Worm (Caenorhabditis elegans) whole organism, early embryonic: ENCODE results near the gene syf-3.

ENCODE experiments used
- ama-1 ChIP-seq: fragments of 150-350 bp; optimal IDR thresholded peaks from 2 replicates; lab custom pipeline; 2014
- ets-7 ChIP-seq: sonication (generic microtip); optimal IDR thresholded peaks from 2 replicates; lab custom pipeline; 2016; ENCODE audit warnings: missing genotype, missing genetic modification characterization, missing compliant biosample characterization
- flt-1 ChIP-seq: fragments of 200-800 bp; sonication (Bioruptor generic); IDR thresholded peaks from 2 replicates; pipeline ENCODE4 v1.3.6; 2022; ENCODE audit warnings: missing genetic modification characterization, missing compliant biosample characterization
- hmg-4 ChIP-seq: fragments of 200-800 bp; sonication (Bioruptor generic); optimal IDR thresholded peaks from 2 replicates; lab custom pipeline; 2018; ENCODE audit warnings: mild to moderate bottlenecking, missing genetic modification characterization, missing compliant biosample characterization
- scrt-1 ChIP-seq: fragments of 200-800 bp; sonication (Bioruptor generic); IDR thresholded peaks from 2 replicates; pipeline ENCODE4 v1.3.6; 2022; ENCODE audit warnings: missing genetic modification characterization, missing compliant biosample characterization
- tbx-37 ChIP-seq: fragments of 200-800 bp; sonication (Bioruptor generic); conservative IDR thresholded peaks from 2 replicates; pipeline ENCODE4 v1.3.6; 2022; ENCODE audit warnings: missing genetic modification reagents, missing genetic modification characterization, missing compliant biosample characterization
- tra-4 ChIP-seq: sonication (generic microtip); optimal IDR thresholded peaks from 2 replicates; lab custom pipeline; 2017; ENCODE audit warnings: missing genetic modification characterization, missing compliant biosample characterization

DNA sequence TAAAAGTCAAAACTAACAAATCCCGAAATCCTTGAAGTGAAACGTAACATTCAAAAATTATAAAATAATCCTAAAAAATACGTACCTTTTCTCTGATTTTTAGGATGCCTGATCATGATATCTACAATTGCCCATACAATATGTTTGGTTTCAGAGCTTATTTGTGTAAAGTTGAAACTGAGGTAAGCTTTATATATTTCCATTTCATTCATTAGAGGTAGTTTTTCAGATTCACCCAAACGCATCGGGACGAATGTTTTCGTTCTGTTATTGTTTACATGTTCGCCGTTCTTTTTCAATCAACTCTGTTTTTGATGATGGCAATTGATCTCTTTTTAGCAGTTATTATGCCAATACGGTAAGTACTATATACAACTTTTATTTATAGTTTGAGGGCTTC lies 11.8 kb upstream of the syf-3 start:
- TF ChIP-seq scrt-1 (GFP tag; lab: Robert Waterston, UW) (no peak), ama-1 (lab: Kevin White, UChicago) (no peak), hmg-4 (GFP tag; lab: Kevin White, UChicago) (no peak), tbx-37 (no peak), tra-4 (no peak), ets-7 (tag; lab: Kevin White, UChicago) (no peak), flt-1 (GFP tag; lab: Robert Waterston, UW) (no peak)
